Worm (Caenorhabditis elegans): ENCODE results near the gene H06A10.1.

Gene H06A10.1

DNA sequence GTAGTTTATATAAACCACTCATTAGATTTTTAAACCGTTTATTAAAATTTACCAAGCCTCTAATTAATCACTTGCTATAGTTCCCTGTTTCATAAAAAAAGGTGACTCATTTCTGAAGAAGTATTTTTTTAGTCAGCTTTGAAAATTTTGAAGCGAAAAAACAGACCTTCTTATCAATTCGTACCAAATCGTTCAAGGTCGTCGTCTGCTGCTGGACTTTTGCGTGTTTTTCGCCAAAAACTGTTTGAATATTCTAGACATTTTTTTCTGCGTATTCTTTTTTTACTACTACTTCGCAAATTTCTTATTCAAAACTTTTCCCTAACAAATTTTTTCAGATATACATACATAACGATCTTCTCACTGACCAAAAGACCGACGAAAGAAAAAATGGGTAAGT lies 34.9 kb downstream of the H06A10.1 start, which contains the start of gene cah-4:
Gene cah-4 (plus strand): TSS at position 339 of the 400 bp plus-strand sequence.
- TF ChIP-seq snpc-4 (tag; optimal IDR thresholded peaks at IDR 0.05) (no peak), fos-1 (tag; optimal IDR thresholded peaks at IDR 0.05) (no peak), ama-1 (optimal IDR thresholded peaks at IDR 0.05) (peak; percentile 94)

DNA sequence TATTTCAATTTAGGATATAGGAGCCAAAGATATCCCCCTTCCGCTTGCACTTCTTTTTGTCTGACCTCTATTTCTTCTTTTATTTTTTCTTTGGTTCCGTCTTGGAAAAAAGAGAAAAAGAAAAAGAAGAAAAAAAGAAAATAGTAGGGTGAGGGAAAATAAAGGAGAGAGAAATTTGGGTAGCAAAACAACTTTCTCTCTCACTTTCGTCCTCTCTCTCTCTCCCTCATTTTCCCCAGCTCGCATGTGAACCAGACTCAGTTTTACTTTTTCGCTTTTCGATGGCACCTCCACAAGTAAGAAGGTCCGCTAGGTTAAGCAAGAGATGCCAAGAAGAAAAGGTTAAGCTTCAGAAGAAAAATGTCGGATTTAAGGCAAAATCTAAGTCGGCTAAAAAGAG lies 35.4 kb downstream of the H06A10.1 start:
- TF ChIP-seq unc-62 (GFP tag; optimal IDR thresholded peaks at IDR 0.05) (no peak), nhr-12 (tag; optimal IDR thresholded peaks at IDR 0.05) (no peak), lin-15B (tag; optimal IDR thresholded peaks at IDR 0.05) (no peak), pha-4 (tag; optimal IDR thresholded peaks at IDR 0.05) (no peak), hmg-11 (tag; optimal IDR thresholded peaks at IDR 0.05) (peak; percentile 23), nhr-43 (tag; optimal IDR thresholded peaks at IDR 0.05; ENCODE audit: poor library complexity, severe bottlenecking) (no peak), ZK546.5 (tag; optimal IDR thresholded peaks at IDR 0.05) (no peak), skn-1 (tag; optimal IDR thresholded peaks at IDR 0.05) (no peak), ceh-16 (tag; optimal IDR thresholded peaks at IDR 0.05) (no peak), nhr-77 (tag; optimal IDR thresholded peaks at IDR 0.05) (no peak), lin-39 (tag; optimal IDR thresholded peaks at IDR 0.05) (peak; percentile 30), egl-5 (tag; optimal IDR thresholded peaks at IDR 0.05) (no peak), nhr-23 (tag; optimal IDR thresholded peaks at IDR 0.05) (no peak), lsy-12 (tag; optimal IDR thresholded peaks at IDR 0.05) (no peak), nhr-67 (tag; optimal IDR thresholded peaks at IDR 0.05) (no peak), egl-27 (tag; optimal IDR thresholded peaks at IDR 0.05) (no peak), ceh-82 (tag; optimal IDR thresholded peaks at IDR 0.05) (no peak), nfya-1 (tag; optimal IDR thresholded peaks at IDR 0.05; ENCODE audit: insufficient read depth) (peak; percentile 41), elt-1 (tag; optimal IDR thresholded peaks at IDR 0.05) (no peak), jun-1 (tag; optimal IDR thresholded peaks at IDR 0.05) (no peak), snpc-4 (tag; optimal IDR thresholded peaks at IDR 0.05) (no peak), sea-2 (GFP tag; optimal IDR thresholded peaks at IDR 0.05) (no peak), daf-12 (tag; optimal IDR thresholded peaks at IDR 0.05) (no peak), nhr-11 (tag; optimal IDR thresholded peaks at IDR 0.05) (no peak), fkh-2 (tag; optimal IDR thresholded peaks at IDR 0.05) (no peak), zag-1 (tag; optimal IDR thresholded peaks at IDR 0.05) (no peak), aly-2 (tag; optimal IDR thresholded peaks at IDR 0.05) (no peak), nhr-25 (tag; optimal IDR thresholded peaks at IDR 0.05) (no peak), nhr-28 (tag; optimal IDR thresholded peaks at IDR 0.05) (no peak), elt-2 (tag; optimal IDR thresholded peaks at IDR 0.05) (no peak), ama-1 (optimal IDR thresholded peaks at IDR 0.05) (peak; percentile 86), ceh-28 (tag; optimal IDR thresholded peaks at IDR 0.05) (no peak), ztf-4 (tag; optimal IDR thresholded peaks at IDR 0.05) (peak; percentile 22), mml-1 (tag; optimal IDR thresholded peaks at IDR 0.05) (no peak), elt-3 (tag; optimal IDR thresholded peaks at IDR 0.05) (no peak), fos-1 (tag; optimal IDR thresholded peaks at IDR 0.05) (no peak), eor-1 (tag; optimal IDR thresholded peaks at IDR 0.05) (no peak), nhr-237 (tag; optimal IDR thresholded peaks at IDR 0.05) (no peak), fkh-10 (GFP tag; optimal IDR thresholded peaks at IDR 0.05) (no peak), mdl-1 (tag; optimal IDR thresholded peaks at IDR 0.05) (no peak), unc-39 (tag; optimal IDR thresholded peaks at IDR 0.05) (no peak)

DNA sequence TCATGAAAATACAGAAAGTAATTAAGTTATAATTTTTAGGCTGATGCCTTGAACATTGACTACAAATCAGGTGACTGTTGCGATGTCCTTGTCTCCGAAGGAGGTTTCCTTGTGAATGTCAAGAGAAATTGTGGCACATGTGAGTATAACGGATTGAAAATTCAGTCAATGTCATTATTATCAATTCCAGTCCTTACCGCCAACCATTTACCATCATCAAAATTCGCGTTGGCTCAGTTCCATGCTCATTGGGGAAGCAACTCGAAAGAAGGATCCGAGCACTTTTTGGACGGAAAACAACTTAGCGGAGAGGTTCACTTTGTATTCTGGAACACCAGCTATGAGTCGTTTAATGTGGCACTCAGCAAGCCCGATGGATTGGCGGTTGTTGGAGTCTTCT lies 36.0 kb downstream of the H06A10.1 start:
- TF ChIP-seq ama-1 (optimal IDR thresholded peaks at IDR 0.05) = peak; percentile 51
- TF ChIP-seq skn-1 (tag; optimal IDR thresholded peaks at IDR 0.05) = no peak

DNA sequence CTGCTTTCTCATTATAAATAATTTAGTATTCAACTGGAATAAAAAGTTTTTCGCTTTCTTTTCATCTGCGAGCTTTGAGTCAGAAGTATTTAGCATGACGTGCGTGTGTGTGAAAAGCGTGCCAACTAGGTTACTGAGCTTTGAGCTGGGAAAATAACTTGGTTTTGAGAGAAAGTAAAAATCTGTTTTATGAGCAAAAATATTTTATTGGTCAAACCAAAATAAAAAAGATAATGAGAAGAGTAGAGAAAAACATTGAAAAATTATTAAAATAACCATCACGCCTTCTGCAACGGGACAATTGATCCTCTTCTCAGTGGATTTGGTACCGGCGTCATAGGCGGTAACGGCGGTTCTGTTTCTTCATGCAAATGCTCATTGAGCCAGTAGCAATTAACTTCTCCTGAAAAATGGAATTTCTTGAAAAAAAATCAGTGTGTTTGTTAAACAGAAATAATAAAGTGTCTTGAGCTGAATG lies 37.2 kb downstream of the H06A10.1 start:
- TF ChIP-seq ceh-28 (tag; optimal IDR thresholded peaks at IDR 0.05) (no peak), nfya-1 (tag; optimal IDR thresholded peaks at IDR 0.05; ENCODE audit: insufficient read depth) (no peak), ama-1 (optimal IDR thresholded peaks at IDR 0.05) (peak; percentile 96), elt-3 (tag; optimal IDR thresholded peaks at IDR 0.05) (no peak), lin-39 (tag; optimal IDR thresholded peaks at IDR 0.05) (no peak), zag-1 (tag; optimal IDR thresholded peaks at IDR 0.05) (no peak), fkh-10 (GFP tag; optimal IDR thresholded peaks at IDR 0.05) (no peak), ztf-11 (tag; optimal IDR thresholded peaks at IDR 0.05) (no peak), nhr-43 (tag; optimal IDR thresholded peaks at IDR 0.05; ENCODE audit: poor library complexity, severe bottlenecking) (peak; percentile 15), lin-15B (tag; optimal IDR thresholded peaks at IDR 0.05) (no peak), elt-2 (tag; optimal IDR thresholded peaks at IDR 0.05) (no peak)
